Worm (Caenorhabditis elegans) whole organism, L4 larva: ENCODE measurements around the gene srx-13.

Experiments used
- F26F4.8 ChIP-seq: fragments of 200-800 bp; sonication (Bioruptor generic); conservative IDR thresholded peaks from 2 replicates; pipeline ENCODE4 v1.3.6; 2022; ENCODE audit warnings: missing genetic modification characterization, missing compliant biosample characterization
- F37D6.2 ChIP-seq: sonication (generic microtip); optimal IDR thresholded peaks from 2 replicates; lab custom pipeline; 2016; ENCODE audit warnings: mild to moderate bottlenecking, missing genetic modification characterization, missing compliant biosample characterization
- F44E2.7 ChIP-seq: fragments of 200-800 bp; sonication (Bioruptor generic); IDR thresholded peaks from 2 replicates; pipeline ENCODE4 v2.1.2; 2022; ENCODE audit warnings: missing genetic modification characterization, missing compliant biosample characterization
- F49E8.2 ChIP-seq: sonication (generic microtip); optimal IDR thresholded peaks from 2 replicates; lab custom pipeline; 2016; ENCODE audit warnings: missing compliant biosample characterization, mild to moderate bottlenecking, missing genetic modification characterization, borderline replicate concordance
- T20F7.1 ChIP-seq: fragments of 200-800 bp; sonication (Bioruptor generic); optimal IDR thresholded peaks from 2 replicates; lab custom pipeline; 2018; ENCODE audit warnings: mild to moderate bottlenecking, missing genetic modification characterization, missing compliant biosample characterization
- Y105C5A.15 ChIP-seq: fragments of 200-800 bp; sonication (Bioruptor generic); IDR thresholded peaks from 2 replicates; pipeline ENCODE4 v1.3.6; 2022; ENCODE audit warnings: missing genetic modification characterization, missing compliant biosample characterization
- Y48G9A.11 ChIP-seq: fragments of 200-800 bp; sonication (Bioruptor generic); IDR thresholded peaks from 2 replicates; pipeline ENCODE4 v1.3.6; 2022; ENCODE audit warnings: missing genetic modification reagents, missing genetic modification characterization, missing compliant biosample characterization
- aha-1 ChIP-seq: fragments of 150-350 bp; peaks from one replicate; lab custom pipeline; 2014; ENCODE audit warnings: missing biosample characterization, missing genetic modification characterization
- aly-2 ChIP-seq: sonication (generic microtip); optimal IDR thresholded peaks from 2 replicates; lab custom pipeline; 2018; ENCODE audit warnings: missing biosample characterization, missing genetic modification characterization
- ama-1 ChIP-seq: fragments of 150-350 bp; optimal IDR thresholded peaks from 2 replicates; lab custom pipeline; 2014; ENCODE audit warnings: inconsistent platforms, mixed read lengths
- attf-4 ChIP-seq: sonication (generic microtip); optimal IDR thresholded peaks from 3 replicates; lab custom pipeline; 2017; ENCODE audit warnings: missing biosample characterization, missing genetic modification characterization
- ceh-44 ChIP-seq: fragments of 200-800 bp; sonication (Bioruptor generic); IDR thresholded peaks from 2 replicates; pipeline ENCODE4 v1.3.6; 2022; ENCODE audit warnings: missing genetic modification reagents, missing genetic modification characterization, missing compliant biosample characterization
- ces-1 ChIP-seq: fragments of 150-350 bp; sonication (generic microtip); optimal IDR thresholded peaks from 4 replicates; lab custom pipeline; 2014; ENCODE audit warnings: missing biosample characterization, missing genetic modification reagents, missing genetic modification characterization
- daf-12 ChIP-seq: fragments of 150-350 bp; optimal IDR thresholded peaks from 2 replicates; lab custom pipeline; 2014; ENCODE audit warnings: missing biosample characterization, missing genetic modification reagents, missing genetic modification characterization
- daf-8 ChIP-seq: fragments of 200-800 bp; sonication (Bioruptor generic); IDR thresholded peaks from 2 replicates; pipeline ENCODE4 v1.3.6; 2022; ENCODE audit warnings: missing genetic modification characterization, missing compliant biosample characterization
- dmd-6 ChIP-seq: fragments of 200-800 bp; sonication (Bioruptor generic); IDR thresholded peaks from 2 replicates; pipeline ENCODE4 v1.3.6; 2022; ENCODE audit warnings: missing genetic modification reagents, missing genetic modification characterization, missing compliant biosample characterization
- dmd-8 ChIP-seq: fragments of 200-800 bp; sonication (Bioruptor generic); IDR thresholded peaks from 2 replicates; pipeline ENCODE4 v1.3.6; 2022; ENCODE audit warnings: missing genetic modification characterization, missing compliant biosample characterization
- dmd-9 ChIP-seq: fragments of 200-800 bp; sonication (Bioruptor generic); IDR thresholded peaks from 2 replicates; pipeline ENCODE4 v1.3.6; 2022; ENCODE audit warnings: missing genetic modification reagents, missing genetic modification characterization, missing compliant biosample characterization
- dpl-1 ChIP-seq: fragments of 150-350 bp; optimal IDR thresholded peaks from 2 replicates; lab custom pipeline; 2014; ENCODE audit warnings: missing biosample characterization, missing genetic modification reagents, missing genetic modification characterization
- duxl-1 ChIP-seq: sonication (generic microtip); optimal IDR thresholded peaks from 2 replicates; lab custom pipeline; 2016; ENCODE audit warnings: mild to moderate bottlenecking, missing genetic modification characterization, moderate library complexity, missing compliant biosample characterization; ENCODE audit not compliant: poor library complexity
- egl-27 ChIP-seq: sonication (generic microtip); optimal IDR thresholded peaks from 3 replicates; lab custom pipeline; 2017; ENCODE audit warnings: missing biosample characterization, missing genetic modification reagents, missing genetic modification characterization
- egl-43 ChIP-seq: fragments of 200-800 bp; sonication (Bioruptor generic); IDR thresholded peaks from 2 replicates; pipeline ENCODE4 v1.3.6; 2022; ENCODE audit warnings: missing genetic modification reagents, missing genetic modification characterization, missing compliant biosample characterization
- fkh-10 ChIP-seq: fragments of 150-350 bp; optimal IDR thresholded peaks from 2 replicates; lab custom pipeline; 2014; ENCODE audit warnings: missing biosample characterization, missing genetic modification reagents, missing genetic modification characterization
- fos-1 ChIP-seq: fragments of 150-350 bp; optimal IDR thresholded peaks from 2 replicates; lab custom pipeline; 2014; ENCODE audit warnings: missing biosample characterization, missing genetic modification characterization
- hlh-11 ChIP-seq: fragments of 200-800 bp; sonication (Bioruptor generic); optimal IDR thresholded peaks from 2 replicates; lab custom pipeline; 2018; ENCODE audit warnings: mild to moderate bottlenecking, missing genetic modification characterization, missing compliant biosample characterization
- lim-7 ChIP-seq: fragments of 200-800 bp; sonication (Bioruptor generic); IDR thresholded peaks from 2 replicates; pipeline ENCODE4 v1.3.6; 2022; ENCODE audit warnings: missing genetic modification characterization, missing compliant biosample characterization
- lin-29 ChIP-seq: fragments of 200-800 bp; sonication (Bioruptor generic); IDR thresholded peaks from 2 replicates; pipeline ENCODE4 v1.3.6; 2022; ENCODE audit warnings: missing genetic modification reagents, missing genetic modification characterization, missing compliant biosample characterization
- lin-38 ChIP-seq: fragments of 200-800 bp; sonication (Bioruptor generic); IDR thresholded peaks from 2 replicates; pipeline ENCODE4 v1.3.6; 2022; ENCODE audit warnings: missing genetic modification reagents, missing genetic modification characterization, missing compliant biosample characterization
- lin-39 ChIP-seq: fragments of 150-350 bp; optimal IDR thresholded peaks from 2 replicates; lab custom pipeline; 2014; ENCODE audit warnings: missing biosample characterization, missing genetic modification reagents, missing genetic modification characterization
- lir-3 ChIP-seq: sonication (generic microtip); optimal IDR thresholded peaks from 2 replicates; lab custom pipeline; 2016; ENCODE audit warnings: mild to moderate bottlenecking, missing genetic modification characterization, missing compliant biosample characterization
- lsy-2 ChIP-seq, 2 experiments: fragments of 150-350 bp in 1 of 2; sonication (generic microtip) in 1 of 2; optimal IDR thresholded peaks; 2 replicates each; lab custom pipeline; 2014 to 2017; ENCODE audit warnings: missing biosample characterization in 2 of 2, missing genetic modification characterization in 2 of 2
- madf-5 ChIP-seq, 2 experiments: fragments of 200-800 bp; sonication (Bioruptor generic); IDR thresholded peaks; 2 replicates each; pipeline ENCODE4 v1.3.6; 2022; ENCODE audit warnings: missing compliant biosample characterization in 2 of 2, missing genetic modification characterization in 2 of 2
- mes-2 ChIP-seq: sonication (generic microtip); optimal IDR thresholded peaks from 2 replicates; lab custom pipeline; 2016; ENCODE audit warnings: missing genotype, mild to moderate bottlenecking, missing genetic modification characterization, missing compliant biosample characterization; ENCODE audit not compliant: poor library complexity, severe bottlenecking
- mxl-2 ChIP-seq: fragments of 200-800 bp; sonication (Bioruptor generic); conservative IDR thresholded peaks from 2 replicates; pipeline ENCODE4 v1.3.6; 2022; ENCODE audit warnings: missing genetic modification reagents, missing genetic modification characterization, missing compliant biosample characterization
- nhr-10 ChIP-seq: fragments of 150-350 bp; optimal IDR thresholded peaks from 2 replicates; lab custom pipeline; 2014; ENCODE audit warnings: missing biosample characterization, missing genetic modification characterization
- nhr-237 ChIP-seq: sonication (generic microtip); optimal IDR thresholded peaks from 2 replicates; lab custom pipeline; 2017; ENCODE audit warnings: missing biosample characterization, missing genetic modification characterization
- nhr-28 ChIP-seq: fragments of 150-350 bp; optimal IDR thresholded peaks from 2 replicates; lab custom pipeline; 2014; ENCODE audit warnings: missing biosample characterization, missing genetic modification characterization
- nhr-42 ChIP-seq: fragments of 200-800 bp; sonication (Bioruptor generic); IDR thresholded peaks from 2 replicates; pipeline ENCODE4 v1.3.6; 2022; ENCODE audit warnings: missing genetic modification characterization, missing compliant biosample characterization
- nhr-6 ChIP-seq: fragments of 150-350 bp; optimal IDR thresholded peaks from 2 replicates; lab custom pipeline; 2014; ENCODE audit warnings: missing biosample characterization, missing genetic modification characterization
- nhr-76 ChIP-seq: fragments of 150-350 bp; optimal IDR thresholded peaks from 2 replicates; lab custom pipeline; 2014; ENCODE audit warnings: missing biosample characterization, missing genetic modification characterization
- rbr-2 ChIP-seq: sonication (generic microtip); optimal IDR thresholded peaks from 2 replicates; lab custom pipeline; 2016; ENCODE audit warnings: missing genotype, missing genetic modification characterization, missing compliant biosample characterization
- saeg-2 ChIP-seq: fragments of 200-800 bp; sonication (Bioruptor generic); IDR thresholded peaks from 2 replicates; pipeline ENCODE4 v1.3.6; 2022; ENCODE audit warnings: missing genetic modification reagents, missing genetic modification characterization, missing compliant biosample characterization
- spr-3 ChIP-seq: fragments of 200-800 bp; sonication (Bioruptor generic); optimal IDR thresholded peaks from 2 replicates; lab custom pipeline; 2018; ENCODE audit warnings: mild to moderate bottlenecking, missing genetic modification characterization, missing compliant biosample characterization
- tra-1 ChIP-seq: fragments of 200-800 bp; sonication (Bioruptor generic); IDR thresholded peaks from 2 replicates; pipeline ENCODE4 v1.3.6; 2022; ENCODE audit warnings: missing genetic modification reagents, missing genetic modification characterization, missing compliant biosample characterization
- unc-130 ChIP-seq: sonication (generic microtip); optimal IDR thresholded peaks from 2 replicates; lab custom pipeline; 2016; ENCODE audit warnings: missing genetic modification reagents, missing genetic modification characterization, missing compliant biosample characterization
- unc-62 ChIP-seq, 3 experiments: fragments of 150-350 bp in 1 of 3; sonication (generic microtip); optimal IDR thresholded peaks in 2 of 3; peaks in 1 of 3; 1 replicate in 1 of 3; 2 replicates in 2 of 3; lab custom pipeline; 2014 to 2017; ENCODE audit warnings: missing biosample characterization in 3 of 3, missing genetic modification characterization in 3 of 3, missing genetic modification reagents in 3 of 3, missing genotype in 1 of 3
- zag-1 ChIP-seq: fragments of 150-350 bp; optimal IDR thresholded peaks from 2 replicates; lab custom pipeline; 2014; ENCODE audit warnings: missing biosample characterization, missing genetic modification characterization
- zfp-2 ChIP-seq: sonication (generic microtip); optimal IDR thresholded peaks from 2 replicates; lab custom pipeline; 2016; ENCODE audit warnings: mild to moderate bottlenecking, missing genetic modification characterization, missing compliant biosample characterization
- zip-11 ChIP-seq: fragments of 200-800 bp; sonication (Bioruptor generic); IDR thresholded peaks from 2 replicates; pipeline ENCODE4 v1.3.6; 2022; ENCODE audit warnings: missing genetic modification characterization, missing compliant biosample characterization
- zip-2 ChIP-seq: fragments of 150-350 bp; optimal IDR thresholded peaks from 2 replicates; lab custom pipeline; 2014; ENCODE audit warnings: missing biosample characterization, missing genetic modification characterization

srx-13 gene

ce11 chrIV:1093870-1094564 is 24.4 kb downstream of the srx-13 start, which contains the start of the genes cct-8 and Y55F3AR.2 (continued):
- TF ChIP-seq rbr-2 (tag; lab: Kevin White, UChicago) (peak; percentile 97), lir-3 (peak; percentile 14), dpl-1 (GFP tag; lab: Kevin White, UChicago) (peak; percentile 94), zag-1 (tag; lab: Kevin White, UChicago) (peak; percentile 34), unc-130 (GFP tag; lab: Kevin White, UChicago) (peak; percentile 88), nhr-6 (tag; lab: Kevin White, UChicago) (peak; percentile 93), madf-5 (GFP tag; IDR thresholded peaks at IDR 0.05; lab: Robert Waterston, UW) (0 out of 4 replicates have a peak, but pooled peaks of 1 of the 2 experiments have one; percentile 72), fos-1 (tag; lab: Kevin White, UChicago) (peak; percentile 23), F37D6.2 (peak; percentile 94), nhr-10 (peak; percentile 81), zip-2 (peak; percentile 84), aha-1 (tag; lab: Kevin White, UChicago) (peak; percentile 83), lsy-2 (tag; optimal IDR thresholded peaks at IDR 0.05; lab: Kevin White, UChicago) (peak; percentile 99 to 100), daf-12 (tag; lab: Kevin White, UChicago) (no peak), lin-39 (tag; lab: Kevin White, UChicago) (peak; percentile 82), egl-43 (peak; percentile 96), F26F4.8 (GFP tag; lab: Robert Waterston, UW) (no peak), lin-29 (GFP tag; lab: Robert Waterston, UW) (peak; percentile 96), zfp-2 (peak; percentile 85), daf-8 (GFP tag; lab: Robert Waterston, UW) (no peak), dmd-9 (GFP tag; lab: Robert Waterston, UW) (peak; percentile 98), nhr-42 (GFP tag; lab: Robert Waterston, UW) (peak; percentile 96), zip-11 (GFP tag; lab: Robert Waterston, UW) (peak; percentile 56; the same call in 1 of the 2 replicates), unc-62 (GFP tag; optimal IDR thresholded peaks at IDR 0.05 in 1 of 2; lab: Kevin White, UChicago) (peak in 1 of 2 experiments; percentile 100), unc-62 (tag; optimal IDR thresholded peaks at IDR 0.05; lab: Kevin White, UChicago) (peak; percentile 17), hlh-11 (peak; percentile 96), T20F7.1 (GFP tag; lab: Kevin White, UChicago) (peak; percentile 97), aly-2 (tag; lab: Kevin White, UChicago) (no peak), mxl-2 (peak; percentile 74), ces-1 (GFP tag; lab: Kevin White, UChicago) (peak; percentile 45), mes-2 (tag; lab: Kevin White, UChicago) (peak; percentile 94), lin-38 (GFP tag; lab: Robert Waterston, UW) (peak; percentile 97), F44E2.7 (GFP tag; lab: Robert Waterston, UW) (0 out of 2 replicates have a peak, but pooled peaks have one; percentile 72), Y105C5A.15 (GFP tag; lab: Robert Waterston, UW) (0 out of 2 replicates have a peak, but pooled peaks have one; percentile 14), saeg-2 (GFP tag; lab: Robert Waterston, UW) (peak; percentile 97), nhr-237 (tag; lab: Kevin White, UChicago) (no peak), nhr-28 (tag; lab: Kevin White, UChicago) (peak; percentile 79), dmd-8 (GFP tag; lab: Robert Waterston, UW) (no peak), tra-1 (peak; percentile 97), nhr-76 (peak; percentile 58), dmd-6 (GFP tag; lab: Robert Waterston, UW) (peak; percentile 98), spr-3 (peak; percentile 99), lim-7 (GFP tag; lab: Robert Waterston, UW) (peak; percentile 55; the same call in 1 of the 2 replicates), ama-1 (lab: Kevin White, UChicago) (peak; percentile 86), Y48G9A.11 (peak; percentile 97), duxl-1 (tag; lab: Kevin White, UChicago) (peak; percentile 96), ceh-44 (peak; percentile 71; the same call in 1 of the 2 replicates), fkh-10 (GFP tag; lab: Kevin White, UChicago) (peak; percentile 98), egl-27 (tag; lab: Kevin White, UChicago) (no peak), attf-4 (no peak), F49E8.2 (peak; percentile 95)
